Worm (Caenorhabditis elegans) whole organism, young adult: Measurements from ENCODE around the gene sorf-1.

ENCODE experiments used
- B0035.1 ChIP-seq: sonication (generic microtip); optimal IDR thresholded peaks from 2 replicates; lab custom pipeline; 2016; ENCODE audit warnings: missing genetic modification characterization, mild to moderate bottlenecking, missing compliant biosample characterization, missing genotype, missing genetic modification reagents
- hrde-1 ChIP-seq: sonication (generic microtip); optimal IDR thresholded peaks from 2 replicates; lab custom pipeline; 2016; ENCODE audit warnings: missing genetic modification characterization, mild to moderate bottlenecking, missing compliant biosample characterization, moderate library complexity, missing genotype, missing genetic modification reagents, borderline replicate concordance
- rpc-1 ChIP-seq, 2 experiments: fragments of 150-350 bp in 1 of 2; sonication (generic microtip) in 1 of 2; optimal IDR thresholded peaks; 2 replicates each; lab custom pipeline; 2014 to 2018; ENCODE audit warnings: missing biosample characterization in 1 of 2, missing genetic modification characterization in 1 of 2, missing genetic modification reagents in 1 of 2, missing genotype in 1 of 2

DNA sequence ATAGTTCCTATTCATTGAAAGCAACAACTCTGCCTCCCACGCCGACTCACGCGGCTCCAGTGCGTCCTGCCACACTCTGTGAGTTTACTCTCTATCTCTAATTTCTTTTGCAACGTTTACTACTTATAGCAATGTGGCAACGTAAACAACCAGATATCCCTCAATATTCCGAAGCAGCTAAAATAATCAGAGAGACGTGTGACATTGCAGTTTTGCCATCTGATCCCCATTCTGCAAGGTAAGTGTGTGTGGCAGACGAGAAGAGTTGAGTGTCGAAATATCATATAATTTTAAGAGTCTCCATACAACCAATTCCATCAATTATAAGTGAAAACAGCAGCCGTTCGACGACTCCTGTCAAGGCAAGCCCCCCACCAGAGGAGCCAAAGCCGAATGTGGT is 39.2 kb downstream of the sorf-1 start:
- TF ChIP-seq rpc-1 (optimal IDR thresholded peaks at IDR 0.05; lab: Kevin White, UChicago) (no peak), rpc-1 (tag; optimal IDR thresholded peaks at IDR 0.05; lab: Kevin White, UChicago) (no peak), B0035.1 (tag; lab: Kevin White, UChicago) (no peak), hrde-1 (tag; lab: Kevin White, UChicago) (no peak)
